Worm (Caenorhabditis elegans) whole organism, dauer: ENCODE data around the gene F11E6.10.

ENCODE experiments used
- unc-62 ChIP-seq: sonication (generic microtip); optimal IDR thresholded peaks from 2 replicates; lab custom pipeline; 2017; ENCODE audit warnings: missing biosample characterization, missing genetic modification reagents, missing genetic modification characterization

The F11E6.10 gene

ce11 chrIV:17442503-17442902, 20.5 kb downstream of the F11E6.10 start, which contains the start of gene F11E6.11:
TSS of gene F11E6.11 (plus strand) at chrIV:17442827.
- TF ChIP-seq unc-62, result no peak

- TF ChIP-seq unc-62, result no peak
These were observed 21.7 kb downstream of the F11E6.10 start for ce11 chrIV:17441260-17441659.

ce11 chrIV:17440417-17440816, 22.5 kb downstream of the F11E6.10 start, which contains the start of gene F08A7.1:
TSS of gene F08A7.1 (plus strand) at chrIV:17440607.
- TF ChIP-seq unc-62, result no peak

ce11 chrIV:17440001-17440400, 23.0 kb downstream of the F11E6.10 start, which contains the start of gene C06A12.19:
TSS of gene C06A12.19 (minus strand) at chrIV:17440101.
- no peak for TF ChIP-seq unc-62

- no peak for TF ChIP-seq unc-62
These were observed 25.9 kb downstream of the F11E6.10 start, which contains the start of gene C06A12.8 for ce11 chrIV:17437038-17437437. TSS of gene C06A12.8 (plus strand) at chrIV:17437338.

- no peak for TF ChIP-seq unc-62
These were observed 26.4 kb downstream of the F11E6.10 start, which contains the start of gene gcy-27 for ce11 chrIV:17436552-17436951. TSS of gene gcy-27 (minus strand) at chrIV:17436652.

- TF ChIP-seq unc-62, result no peak
These were observed 27.7 kb downstream of the F11E6.10 start for ce11 chrIV:17435228-17435627.

- TF ChIP-seq unc-62, result no peak
These were observed 30.6 kb downstream of the F11E6.10 start for ce11 chrIV:17432223-17432826.

- no peak for TF ChIP-seq unc-62
These were observed 31.7 kb downstream of the F11E6.10 start, which contains the start of gene lact-6 for ce11 chrIV:17431287-17431686. TSS of gene lact-6 (minus strand) at chrIV:17431387.

DNA sequence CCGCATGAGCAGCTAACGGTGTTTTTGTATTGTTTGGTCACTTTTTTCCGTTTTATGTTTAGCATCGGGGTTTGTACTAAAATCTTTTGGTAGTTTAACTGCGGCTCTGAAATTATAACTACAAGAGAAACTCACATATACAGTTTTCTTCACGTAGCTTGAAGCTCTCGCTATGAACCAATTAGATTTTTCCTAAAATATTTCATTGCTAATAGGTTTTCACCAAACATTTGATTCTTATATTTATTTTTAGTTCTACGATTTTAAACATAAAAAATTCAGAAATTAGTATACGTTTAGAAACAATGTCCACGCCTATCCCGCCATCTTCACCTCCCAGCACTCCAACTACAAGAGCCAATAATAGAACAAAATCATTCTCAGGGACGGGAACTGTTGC, 35.5 kb downstream of the F11E6.10 start, which contains the start of gene C06A12.3:
TSS of gene C06A12.3 (plus strand) at position 301 of the 400 bp plus-strand sequence.
- TF ChIP-seq unc-62, result no peak

DNA sequence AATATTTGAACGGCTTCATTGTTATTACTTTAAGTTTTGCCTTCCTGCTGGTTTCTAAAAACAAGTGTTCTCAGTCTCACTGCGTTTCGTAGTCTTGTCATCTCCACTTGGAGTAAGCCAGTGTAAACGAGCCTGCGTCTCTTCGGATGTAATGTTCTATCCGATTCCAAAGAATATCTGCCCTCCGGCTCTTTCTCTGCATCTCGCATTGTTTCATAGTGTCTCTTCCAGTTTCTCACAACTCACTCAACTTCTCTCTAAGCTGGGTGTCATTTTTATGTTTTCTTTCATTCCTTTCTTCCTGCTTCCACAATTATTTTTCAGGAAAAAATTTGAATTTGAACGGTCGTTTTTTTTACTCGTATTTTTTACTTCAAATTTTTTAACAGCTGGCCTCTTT, 36.0 kb downstream of the F11E6.10 start:
- no peak for TF ChIP-seq unc-62

ce11 chrIV:17417723-17418122, 45.2 kb downstream of the F11E6.10 start, which contains the start of gene npr-26:
TSS of gene npr-26 (minus strand) at chrIV:17417823.
- TF ChIP-seq unc-62, result no peak

- no peak for TF ChIP-seq unc-62
These were observed 49.6 kb downstream of the F11E6.10 start for ce11 chrIV:17413343-17413742.
